Worm (Caenorhabditis elegans) whole organism, midembryonic: ENCODE data around the gene cyb-3.
"Not testable (repeated sequence)": the region's sequence is repeated elsewhere in the genome, so short reads cannot be mapped to it uniquely, and the experiment has no call there.

Source experiments
- T22C8.4 ChIP-seq: fragments of 200-800 bp; sonication (Bioruptor generic); IDR thresholded peaks from 2 replicates; pipeline ENCODE4 v1.3.6; 2022; ENCODE audit warnings: missing genetic modification characterization, missing compliant biosample characterization
- cog-1 ChIP-seq: sonication (generic microtip); optimal IDR thresholded peaks from 2 replicates; lab custom pipeline; 2016; ENCODE audit warnings: missing genetic modification characterization, missing compliant biosample characterization
- flt-1 ChIP-seq: fragments of 200-800 bp; sonication (Bioruptor generic); IDR thresholded peaks from 2 replicates; pipeline ENCODE4 v1.3.6; 2022; ENCODE audit warnings: missing genetic modification characterization, missing compliant biosample characterization
- klf-2 ChIP-seq: fragments of 200-800 bp; sonication (Bioruptor generic); conservative IDR thresholded peaks from 2 replicates; pipeline ENCODE4 v1.3.6; 2022; ENCODE audit warnings: missing genetic modification reagents, missing genetic modification characterization, missing compliant biosample characterization
- med-1 ChIP-seq: sonication (generic microtip); optimal IDR thresholded peaks from 2 replicates; lab custom pipeline; 2017; ENCODE audit warnings: missing genetic modification characterization, mild to moderate bottlenecking, missing compliant biosample characterization, antibody characterized with exemption, missing genetic modification reagents; ENCODE audit not compliant: insufficient read depth
- ref-1 ChIP-seq: fragments of 200-800 bp; sonication (Bioruptor generic); conservative IDR thresholded peaks from 2 replicates; pipeline ENCODE4 v1.3.6; 2022; ENCODE audit warnings: missing genetic modification reagents, missing genetic modification characterization, missing compliant biosample characterization
- tab-1 ChIP-seq: fragments of 200-800 bp; sonication (Bioruptor generic); IDR thresholded peaks from 2 replicates; pipeline ENCODE4 v1.3.6; 2022; ENCODE audit warnings: missing genetic modification characterization, missing compliant biosample characterization
- ztf-23 ChIP-seq: fragments of 200-800 bp; sonication (Bioruptor generic); IDR thresholded peaks from 2 replicates; pipeline ENCODE4 v1.3.6; 2022; ENCODE audit warnings: missing genetic modification reagents, missing genetic modification characterization, missing compliant biosample characterization
- ztf-29 ChIP-seq: fragments of 200-800 bp; sonication (Bioruptor generic); IDR thresholded peaks from 2 replicates; pipeline ENCODE4 v1.3.6; 2022; ENCODE audit warnings: missing genetic modification reagents, missing genetic modification characterization, missing compliant biosample characterization

Gene cyb-3

ce11 chrV:15395347-15395746 is at the start of gene cyb-3:
Gene cyb-3 (plus strand): TSS chrV:15395696.
- TF ChIP-seq tab-1 (no peak), ref-1 (GFP tag; lab: Robert Waterston, UW) (no peak), cog-1 (tag; lab: Kevin White, UChicago) (no peak), ztf-23 (no peak), T22C8.4 (GFP tag; lab: Robert Waterston, UW) (no peak), med-1 (GFP tag; lab: Kevin White, UChicago) (no peak), klf-2 (GFP tag; lab: Robert Waterston, UW) (no peak), flt-1 (GFP tag; lab: Robert Waterston, UW) (no peak), ztf-29 (GFP tag; lab: Robert Waterston, UW) (no peak)

DNA sequence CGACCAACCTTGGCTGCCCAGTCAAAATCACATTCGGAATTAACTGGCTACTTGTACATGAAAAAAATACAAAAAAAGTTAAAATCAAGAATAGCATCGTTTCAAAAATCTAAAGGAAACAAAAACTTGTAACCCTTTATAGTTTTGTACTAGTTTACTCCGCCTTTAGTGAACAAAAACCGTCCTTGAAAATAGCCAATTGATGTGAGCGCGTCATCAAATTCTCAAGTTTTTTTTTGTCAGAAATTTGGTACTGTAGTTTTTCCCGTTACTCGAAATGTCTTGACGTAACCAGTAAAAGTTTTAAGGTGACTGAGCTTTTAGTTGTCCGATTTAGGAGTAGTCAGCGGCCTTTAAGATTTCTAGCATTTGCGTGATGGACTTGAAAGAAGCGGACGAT is 48.2 kb upstream of the cyb-3 start, which contains the start of gene C29F3.3:
Gene C29F3.3 (minus strand): TSS at position 101 of the 400 bp plus-strand sequence.
- no peak for TF ChIP-seq ztf-23
- TF ChIP-seq cog-1 (tag; lab: Kevin White, UChicago): no peak
- TF ChIP-seq T22C8.4 (GFP tag; lab: Robert Waterston, UW): no peak
- no peak for TF ChIP-seq flt-1 (GFP tag; lab: Robert Waterston, UW)
- no peak for TF ChIP-seq ref-1 (GFP tag; lab: Robert Waterston, UW)
- no peak for TF ChIP-seq ztf-29 (GFP tag; lab: Robert Waterston, UW)
- TF ChIP-seq klf-2 (GFP tag; lab: Robert Waterston, UW): no peak
- TF ChIP-seq med-1 (GFP tag; lab: Kevin White, UChicago): no peak
- no peak for TF ChIP-seq tab-1

- TF ChIP-seq ztf-29 (GFP tag; lab: Robert Waterston, UW): no peak
- no peak for TF ChIP-seq klf-2 (GFP tag; lab: Robert Waterston, UW)
- TF ChIP-seq flt-1 (GFP tag; lab: Robert Waterston, UW): no peak
- no peak for TF ChIP-seq tab-1
- TF ChIP-seq cog-1 (tag; lab: Kevin White, UChicago): no peak
These were observed 46.5 kb upstream of the cyb-3 start, which contains the start of gene clec-230 for ce11 chrV:15349044-15349443. Gene clec-230 (minus strand): TSS chrV:15349144.

ce11 chrV:15350615-15351014 is 44.9 kb upstream of the cyb-3 start, which contains the start of gene clec-231:
Gene clec-231 (minus strand): TSS chrV:15350715.
- no peak for TF ChIP-seq cog-1 (tag; lab: Kevin White, UChicago)
- TF ChIP-seq flt-1 (GFP tag; lab: Robert Waterston, UW): no peak
- no peak for TF ChIP-seq ztf-29 (GFP tag; lab: Robert Waterston, UW)
- no peak for TF ChIP-seq ztf-23
- TF ChIP-seq med-1 (GFP tag; lab: Kevin White, UChicago): no peak
- no peak for TF ChIP-seq ref-1 (GFP tag; lab: Robert Waterston, UW)
- TF ChIP-seq T22C8.4 (GFP tag; lab: Robert Waterston, UW): no peak
- no peak for TF ChIP-seq klf-2 (GFP tag; lab: Robert Waterston, UW)
- TF ChIP-seq tab-1: no peak

ce11 chrV:15352376-15352775 is 43.1 kb upstream of the cyb-3 start, which contains the start of gene srx-58:
Gene srx-58 (plus strand): TSS chrV:15352676.
- TF ChIP-seq klf-2 (GFP tag; lab: Robert Waterston, UW) (no peak), med-1 (GFP tag; lab: Kevin White, UChicago) (no peak), T22C8.4 (GFP tag; lab: Robert Waterston, UW) (no peak), flt-1 (GFP tag; lab: Robert Waterston, UW) (no peak), ztf-29 (GFP tag; lab: Robert Waterston, UW) (no peak), ref-1 (GFP tag; lab: Robert Waterston, UW) (no peak), cog-1 (tag; lab: Kevin White, UChicago) (no peak), ztf-23 (no peak), tab-1 (no peak)

DNA sequence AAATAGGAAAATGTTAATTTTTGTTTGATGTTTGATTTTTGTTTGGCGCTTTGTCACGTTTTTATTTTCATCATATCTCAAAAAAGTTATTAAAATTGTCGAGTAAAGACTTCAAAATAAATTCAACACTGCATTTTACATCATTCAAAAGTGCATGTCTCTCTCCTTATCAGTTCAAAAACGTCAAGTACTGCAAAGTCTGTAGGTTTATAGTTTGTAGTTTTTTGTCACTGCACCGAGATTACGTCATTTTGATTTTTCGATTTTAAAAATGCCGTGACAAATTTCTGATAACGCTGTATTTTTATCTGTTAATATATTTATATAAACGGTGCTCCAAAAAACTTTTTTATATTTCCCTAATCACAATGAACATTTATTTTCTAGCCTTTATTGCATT is 40.8 kb upstream of the cyb-3 start, which contains the start of gene C29F3.7:
Gene C29F3.7 (plus strand): TSS at position 254 of the 400 bp plus-strand sequence.
- TF ChIP-seq T22C8.4 (GFP tag; lab: Robert Waterston, UW) (no peak), flt-1 (GFP tag; lab: Robert Waterston, UW) (no peak), ztf-23 (no peak), cog-1 (tag; lab: Kevin White, UChicago) (no peak), med-1 (GFP tag; lab: Kevin White, UChicago) (no peak), tab-1 (no peak), ref-1 (GFP tag; lab: Robert Waterston, UW) (no peak), klf-2 (GFP tag; lab: Robert Waterston, UW) (no peak), ztf-29 (GFP tag; lab: Robert Waterston, UW) (no peak)

DNA sequence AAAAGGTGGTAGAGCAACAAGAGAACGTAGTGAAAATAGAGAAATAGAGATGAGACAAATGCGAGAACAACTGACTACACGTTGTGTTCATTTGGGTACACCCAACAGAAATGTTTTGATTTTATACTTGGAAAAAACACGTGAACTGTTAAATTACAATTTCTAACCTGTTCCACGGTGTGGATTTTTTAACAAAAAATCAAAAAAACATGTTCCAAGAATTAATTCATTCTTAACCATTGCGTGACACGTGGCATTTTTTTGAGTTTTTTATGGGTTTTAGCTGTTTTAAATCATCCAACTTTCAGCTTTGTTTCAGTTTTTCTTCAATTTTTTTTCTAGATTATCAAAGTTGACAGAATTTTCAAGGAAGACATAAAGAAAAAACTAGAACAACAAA is 34.1 kb upstream of the cyb-3 start, which contains the start of gene ech-1.1:
Gene ech-1.1 (minus strand): TSS at position 101 of the 400 bp plus-strand sequence.
- TF ChIP-seq ref-1 (GFP tag; lab: Robert Waterston, UW); flt-1 (GFP tag; lab: Robert Waterston, UW); cog-1 (tag; lab: Kevin White, UChicago): not testable (repeated sequence)

- TF ChIP-seq ztf-23: no peak
- TF ChIP-seq flt-1 (GFP tag; lab: Robert Waterston, UW): no peak
- no peak for TF ChIP-seq med-1 (GFP tag; lab: Kevin White, UChicago)
- TF ChIP-seq T22C8.4 (GFP tag; lab: Robert Waterston, UW): no peak
- no peak for TF ChIP-seq ref-1 (GFP tag; lab: Robert Waterston, UW)
- TF ChIP-seq tab-1: no peak
- TF ChIP-seq cog-1 (tag; lab: Kevin White, UChicago): no peak
- no peak for TF ChIP-seq klf-2 (GFP tag; lab: Robert Waterston, UW)
- TF ChIP-seq ztf-29 (GFP tag; lab: Robert Waterston, UW): no peak
These were observed 27.7 kb upstream of the cyb-3 start for ce11 chrV:15367770-15368169.

DNA sequence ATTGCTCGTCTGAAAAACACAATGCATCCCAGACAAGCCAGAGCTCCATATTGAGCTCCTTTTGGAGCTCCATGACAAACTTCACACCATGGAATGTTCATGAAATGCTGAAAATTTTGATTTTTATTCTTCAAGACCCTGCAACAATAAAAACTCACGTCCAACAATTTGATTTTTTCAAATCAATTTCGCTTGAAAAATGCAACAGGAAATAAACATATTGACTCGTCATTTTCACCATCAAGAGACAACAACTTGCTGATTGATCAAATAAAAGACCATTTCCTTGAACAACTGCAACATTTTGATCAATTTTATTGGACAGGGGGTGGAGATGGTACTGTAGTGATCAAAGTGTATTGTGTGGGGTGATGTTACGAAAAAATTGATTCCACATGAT is 25.8 kb upstream of the cyb-3 start, which contains the start of gene nhr-269:
Gene nhr-269 (minus strand): TSS at position 101 of the 400 bp plus-strand sequence.
- no peak for TF ChIP-seq cog-1 (tag; lab: Kevin White, UChicago)
- no peak for TF ChIP-seq ztf-23
- TF ChIP-seq klf-2 (GFP tag; lab: Robert Waterston, UW): no peak
- TF ChIP-seq tab-1: no peak
- TF ChIP-seq flt-1 (GFP tag; lab: Robert Waterston, UW): no peak
- no peak for TF ChIP-seq T22C8.4 (GFP tag; lab: Robert Waterston, UW)
